Worm (Caenorhabditis elegans) whole organism, young adult: ENCODE results near the gene K01D12.5.

Source experiments
- F52B5.7 ChIP-seq: sonication (generic microtip); optimal IDR thresholded peaks from 2 replicates; lab custom pipeline; 2016; ENCODE audit warnings: mild to moderate bottlenecking, missing genetic modification characterization, missing compliant biosample characterization
- Y53F4B.3 ChIP-seq: fragments of 200-800 bp; sonication (Bioruptor generic); IDR thresholded peaks from 2 replicates; pipeline ENCODE4 v1.3.6; 2022; ENCODE audit warnings: missing genetic modification reagents, missing genetic modification characterization, missing compliant biosample characterization
- athp-1 ChIP-seq: sonication (generic microtip); optimal IDR thresholded peaks from 2 replicates; lab custom pipeline; 2017; ENCODE audit warnings: mild to moderate bottlenecking, missing genetic modification characterization, missing compliant biosample characterization
- mxl-1 ChIP-seq: sonication (generic microtip); optimal IDR thresholded peaks from 2 replicates; lab custom pipeline; 2016; ENCODE audit warnings: missing genetic modification characterization, missing compliant biosample characterization
- pha-4 ChIP-seq: fragments of 150-350 bp; sonication (generic microtip); optimal IDR thresholded peaks from 2 replicates; lab custom pipeline; 2014; ENCODE audit warnings: missing biosample characterization, missing genetic modification reagents, missing genetic modification characterization
- snpc-4 ChIP-seq, 5 experiments: fragments of 150-350 bp in 1 of 5; sonication (generic microtip) in 4 of 5; optimal IDR thresholded peaks; 2 replicates each; lab custom pipeline; 2014 to 2018; ENCODE audit warnings: missing genetic modification characterization in 5 of 5, missing biosample characterization in 3 of 5, antibody characterized with exemption in 2 of 5, mild to moderate bottlenecking in 2 of 5, missing compliant biosample characterization in 2 of 5, missing genotype in 2 of 5, moderate library complexity in 2 of 5, missing genetic modification reagents in 1 of 5
- xnd-1 ChIP-seq: sonication (generic microtip); optimal IDR thresholded peaks from 2 replicates; lab custom pipeline; 2016; ENCODE audit warnings: missing genotype, missing genetic modification reagents, missing genetic modification characterization, missing compliant biosample characterization

DNA sequence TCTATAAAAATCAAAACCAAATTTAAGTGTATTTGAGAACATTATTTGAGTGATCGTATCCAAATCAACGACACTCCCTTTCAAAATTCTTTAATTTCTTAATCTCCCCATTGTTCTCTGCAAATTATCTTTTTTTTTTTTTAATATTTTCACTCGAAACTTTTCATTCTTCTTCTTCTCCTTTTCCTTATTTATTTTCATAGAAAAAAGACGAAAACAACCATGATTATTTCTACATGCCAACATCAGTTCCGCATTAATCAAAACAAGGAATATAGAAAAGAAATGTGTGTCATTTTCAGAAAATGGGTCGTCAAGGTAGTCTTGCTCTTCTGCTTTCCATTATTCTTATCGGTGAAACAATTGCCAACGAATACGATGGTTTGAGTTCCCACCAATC is at the start of gene K01D12.5:
- no peak for TF ChIP-seq xnd-1 (tag; lab: Kevin White, UChicago)
- TF ChIP-seq F52B5.7 (tag; lab: Kevin White, UChicago): no peak
- TF ChIP-seq mxl-1 (tag; lab: Kevin White, UChicago): no peak
- no peak for TF ChIP-seq pha-4
- no peak for TF ChIP-seq Y53F4B.3 (GFP tag; lab: Robert Waterston, UW)
- no peak for TF ChIP-seq snpc-4 (GFP tag; optimal IDR thresholded peaks at IDR 0.05; lab: Kevin White, UChicago)
- TF ChIP-seq snpc-4 (tag; optimal IDR thresholded peaks at IDR 0.05; lab: Kevin White, UChicago): no peak
- TF ChIP-seq athp-1 (tag; lab: Kevin White, UChicago): no peak
